Worm (Caenorhabditis elegans) whole organism, young adult: Measurements from ENCODE around the gene F36H5.17.

Experiments
- B0019.2 ChIP-seq: fragments of 200-800 bp; sonication (Bioruptor generic); conservative IDR thresholded peaks from 2 replicates; pipeline ENCODE4 v1.3.6; 2022; ENCODE audit warnings: missing genetic modification reagents, missing genetic modification characterization, missing compliant biosample characterization
- C06A6.2 ChIP-seq: fragments of 200-800 bp; sonication (Bioruptor generic); conservative IDR thresholded peaks from 2 replicates; pipeline ENCODE4 v1.3.6; 2022; ENCODE audit warnings: missing genetic modification characterization, missing compliant biosample characterization
- C17E4.6 ChIP-seq: fragments of 200-800 bp; sonication (Bioruptor generic); IDR thresholded peaks from 2 replicates; pipeline ENCODE4 v1.3.6; 2022; ENCODE audit warnings: missing genetic modification reagents, missing genetic modification characterization, missing compliant biosample characterization
- F22D6.2 ChIP-seq: sonication (generic microtip); optimal IDR thresholded peaks from 2 replicates; lab custom pipeline; 2016; ENCODE audit warnings: mild to moderate bottlenecking, missing genetic modification characterization, missing compliant biosample characterization
- F23B12.7 ChIP-seq: sonication (generic microtip); optimal IDR thresholded peaks from 2 replicates; lab custom pipeline; 2017; ENCODE audit warnings: missing genetic modification characterization, mild to moderate bottlenecking, missing compliant biosample characterization, antibody characterized with exemption, moderate library complexity; ENCODE audit not compliant: insufficient read depth
- F33H1.4 ChIP-seq: fragments of 200-800 bp; sonication (Bioruptor generic); IDR thresholded peaks from 2 replicates; pipeline ENCODE4 v1.3.6; 2022; ENCODE audit warnings: missing genetic modification reagents, missing genetic modification characterization, missing compliant biosample characterization
- F49E8.2 ChIP-seq: sonication (generic microtip); optimal IDR thresholded peaks from 3 replicates; lab custom pipeline; 2017; ENCODE audit warnings: missing genetic modification characterization, mild to moderate bottlenecking, missing compliant biosample characterization, antibody characterized with exemption, moderate library complexity; ENCODE audit not compliant: insufficient read depth
- F57A8.1 ChIP-seq: fragments of 200-800 bp; sonication (Bioruptor generic); optimal IDR thresholded peaks from 2 replicates; lab custom pipeline; 2018; ENCODE audit warnings: mild to moderate bottlenecking, missing genetic modification characterization, moderate library complexity, missing compliant biosample characterization
- T07F8.4 ChIP-seq: sonication (generic microtip); optimal IDR thresholded peaks from 2 replicates; lab custom pipeline; 2016; ENCODE audit warnings: mild to moderate bottlenecking, missing genetic modification characterization, moderate library complexity, missing compliant biosample characterization
- T26A5.8 ChIP-seq: sonication (generic microtip); optimal IDR thresholded peaks from 2 replicates; lab custom pipeline; 2016; ENCODE audit warnings: missing genetic modification characterization, missing compliant biosample characterization
- Y53G8AR.9 ChIP-seq: fragments of 200-800 bp; sonication (Bioruptor generic); conservative IDR thresholded peaks from 2 replicates; pipeline ENCODE4 v1.3.6; 2022; ENCODE audit warnings: missing genetic modification reagents, missing genetic modification characterization, missing compliant biosample characterization
- Y56A3A.18 ChIP-seq: fragments of 200-800 bp; sonication (Bioruptor generic); IDR thresholded peaks from 2 replicates; pipeline ENCODE4 v1.3.6; 2022; ENCODE audit warnings: missing genetic modification reagents, missing genetic modification characterization, missing compliant biosample characterization
- Y79H2A.3 ChIP-seq: fragments of 200-800 bp; sonication (Bioruptor generic); conservative IDR thresholded peaks from 2 replicates; pipeline ENCODE4 v1.3.6; 2022; ENCODE audit warnings: missing genetic modification reagents, missing genetic modification characterization, missing compliant biosample characterization
- atf-7 ChIP-seq: sonication (generic microtip); optimal IDR thresholded peaks from 2 replicates; lab custom pipeline; 2017; ENCODE audit warnings: mild to moderate bottlenecking, missing genetic modification characterization, missing compliant biosample characterization
- athp-1 ChIP-seq: sonication (generic microtip); optimal IDR thresholded peaks from 2 replicates; lab custom pipeline; 2017; ENCODE audit warnings: mild to moderate bottlenecking, missing genetic modification characterization, missing compliant biosample characterization
- bed-2 ChIP-seq: fragments of 200-800 bp; sonication (Bioruptor generic); IDR thresholded peaks from 2 replicates; pipeline ENCODE4 v1.3.6; 2022; ENCODE audit warnings: missing genetic modification reagents, missing genetic modification characterization, missing compliant biosample characterization
- cebp-1 ChIP-seq, 2 experiments: fragments of 200-800 bp in 1 of 2; sonication (Bioruptor generic) in 1 of 2; sonication (generic microtip) in 1 of 2; IDR thresholded peaks in 1 of 2; optimal IDR thresholded peaks in 1 of 2; 2 replicates each; pipeline versions ENCODE4 v1.3.6 to Lab custom; 2017 to 2022; ENCODE audit warnings: missing compliant biosample characterization in 2 of 2, missing genetic modification characterization in 2 of 2, mild to moderate bottlenecking in 1 of 2, missing genetic modification reagents in 1 of 2, moderate library complexity in 1 of 2
- cebp-2 ChIP-seq: fragments of 200-800 bp; sonication (Bioruptor generic); IDR thresholded peaks from 2 replicates; pipeline ENCODE4 v1.3.6; 2022; ENCODE audit warnings: missing genetic modification characterization, missing compliant biosample characterization
- ceh-91 ChIP-seq: fragments of 200-800 bp; sonication (Bioruptor generic); IDR thresholded peaks from 2 replicates; pipeline ENCODE4 v1.3.6; 2022; ENCODE audit warnings: missing genetic modification reagents, missing genetic modification characterization, missing compliant biosample characterization
- chd-7 ChIP-seq: sonication (generic microtip); optimal IDR thresholded peaks from 2 replicates; lab custom pipeline; 2016; ENCODE audit warnings: mild to moderate bottlenecking, missing genetic modification characterization, moderate library complexity, missing compliant biosample characterization
- ets-4 ChIP-seq: fragments of 200-800 bp; sonication (Bioruptor generic); optimal IDR thresholded peaks from 2 replicates; lab custom pipeline; 2018; ENCODE audit warnings: mild to moderate bottlenecking, missing genetic modification characterization, missing compliant biosample characterization
- gei-17 ChIP-seq: fragments of 200-800 bp; sonication (Bioruptor generic); optimal IDR thresholded peaks from 2 replicates; lab custom pipeline; 2018; ENCODE audit warnings: mild to moderate bottlenecking, missing genetic modification characterization, missing compliant biosample characterization
- hrde-1 ChIP-seq: sonication (generic microtip); optimal IDR thresholded peaks from 2 replicates; lab custom pipeline; 2016; ENCODE audit warnings: missing genetic modification characterization, mild to moderate bottlenecking, missing compliant biosample characterization, moderate library complexity, missing genotype, missing genetic modification reagents, borderline replicate concordance
- hsf-1 ChIP-seq: fragments of 200-800 bp; sonication (Bioruptor generic); IDR thresholded peaks from 2 replicates; pipeline ENCODE4 v1.3.6; 2022; ENCODE audit warnings: missing genetic modification reagents, missing genetic modification characterization, missing compliant biosample characterization
- lag-1 ChIP-seq: fragments of 200-800 bp; sonication (Bioruptor generic); IDR thresholded peaks from 2 replicates; pipeline ENCODE4 v1.3.6; 2022; ENCODE audit warnings: missing genetic modification reagents, missing genetic modification characterization, missing compliant biosample characterization
- let-526 ChIP-seq: fragments of 200-800 bp; sonication (Bioruptor generic); IDR thresholded peaks from 2 replicates; pipeline ENCODE4 v1.3.6; 2022; ENCODE audit warnings: missing genetic modification reagents, missing genetic modification characterization, missing compliant biosample characterization
- let-607 ChIP-seq, 2 experiments: fragments of 200-800 bp in 1 of 2; sonication (Bioruptor generic) in 1 of 2; sonication (generic microtip) in 1 of 2; optimal IDR thresholded peaks; 2 replicates each; lab custom pipeline; 2016 to 2018; ENCODE audit warnings: mild to moderate bottlenecking in 2 of 2, missing compliant biosample characterization in 2 of 2, missing genetic modification characterization in 2 of 2, moderate library complexity in 2 of 2, missing genotype in 1 of 2
- lsl-1 ChIP-seq: fragments of 200-800 bp; sonication (Bioruptor generic); optimal IDR thresholded peaks from 2 replicates; lab custom pipeline; 2018; ENCODE audit warnings: mild to moderate bottlenecking, missing genetic modification characterization, moderate library complexity, missing compliant biosample characterization
- pbrm-1 ChIP-seq: fragments of 200-800 bp; sonication (Bioruptor generic); IDR thresholded peaks from 2 replicates; pipeline ENCODE4 v1.3.6; 2022; ENCODE audit warnings: missing genetic modification reagents, missing genetic modification characterization, missing compliant biosample characterization
- rec-8 ChIP-seq, 2 experiments: sonication (generic microtip); optimal IDR thresholded peaks; 2 replicates each; lab custom pipeline; 2016; ENCODE audit warnings: mild to moderate bottlenecking in 2 of 2, missing genetic modification characterization in 2 of 2, missing genetic modification reagents in 2 of 2, missing genotype in 2 of 2, missing biosample characterization in 1 of 2, missing compliant biosample characterization in 1 of 2, moderate library complexity in 1 of 2
- rpc-1 ChIP-seq, 2 experiments: fragments of 150-350 bp in 1 of 2; sonication (generic microtip) in 1 of 2; optimal IDR thresholded peaks; 2 replicates each; lab custom pipeline; 2014 to 2018; ENCODE audit warnings: missing biosample characterization in 1 of 2, missing genetic modification characterization in 1 of 2, missing genetic modification reagents in 1 of 2, missing genotype in 1 of 2
- tbp1 ChIP-seq: fragments of 200-800 bp; sonication (Bioruptor generic); optimal IDR thresholded peaks from 2 replicates; lab custom pipeline; 2018; ENCODE audit warnings: mild to moderate bottlenecking, missing genetic modification characterization, missing compliant biosample characterization
- tbx-9 ChIP-seq: sonication (generic microtip); optimal IDR thresholded peaks from 2 replicates; lab custom pipeline; 2016; ENCODE audit warnings: borderline replicate concordance, missing genetic modification characterization, inconsistent platforms, missing compliant biosample characterization
- unc-62 ChIP-seq: fragments of 150-350 bp; optimal IDR thresholded peaks from 2 replicates; lab custom pipeline; 2014; ENCODE audit warnings: missing biosample characterization, missing genetic modification reagents, missing genetic modification characterization
- zim-3 ChIP-seq: sonication (generic microtip); optimal IDR thresholded peaks from 2 replicates; lab custom pipeline; 2017; ENCODE audit warnings: mild to moderate bottlenecking, missing genetic modification characterization, moderate library complexity, missing compliant biosample characterization
- ztf-18 ChIP-seq: sonication (generic microtip); optimal IDR thresholded peaks from 2 replicates; lab custom pipeline; 2016; ENCODE audit warnings: missing genotype, mild to moderate bottlenecking, missing genetic modification characterization, missing compliant biosample characterization
- ztf-22 ChIP-seq: fragments of 200-800 bp; sonication (Bioruptor generic); optimal IDR thresholded peaks from 2 replicates; lab custom pipeline; 2018; ENCODE audit warnings: mild to moderate bottlenecking, missing genetic modification characterization, moderate library complexity, missing compliant biosample characterization
- ztf-28 ChIP-seq: fragments of 200-800 bp; sonication (Bioruptor generic); IDR thresholded peaks from 2 replicates; pipeline ENCODE4 v1.3.6; 2022; ENCODE audit warnings: missing genetic modification reagents, missing genetic modification characterization, missing compliant biosample characterization
- ztf-3 ChIP-seq: fragments of 200-800 bp; sonication (Bioruptor generic); optimal IDR thresholded peaks from 2 replicates; lab custom pipeline; 2018; ENCODE audit warnings: mild to moderate bottlenecking, missing genetic modification characterization, missing compliant biosample characterization

Gene F36H5.17

ce11 chrII:1766715-1767114, 10.7 kb upstream of the F36H5.17 start (continued):
- no peak for TF ChIP-seq tbp1 (GFP tag; lab: Kevin White, UChicago)
- no peak for TF ChIP-seq lag-1 (GFP tag; lab: Robert Waterston, UW)
- no peak for TF ChIP-seq cebp-2 (GFP tag; lab: Robert Waterston, UW)

ce11 chrII:1763072-1763471, 7.1 kb upstream of the F36H5.17 start, which contains the start of gene math-28:
Gene math-28, plus strand, starts transcription at chrII:1763372.
- no peak for TF ChIP-seq hrde-1
- no peak for TF ChIP-seq unc-62 (GFP tag; lab: Kevin White, UChicago)
- no peak for TF ChIP-seq T07F8.4 (tag; lab: Kevin White, UChicago)
- TF ChIP-seq Y79H2A.3 (GFP tag; lab: Robert Waterston, UW): no peak
- TF ChIP-seq zim-3 (tag; lab: Kevin White, UChicago): no peak
- no peak for TF ChIP-seq T26A5.8 (tag; lab: Kevin White, UChicago)
- TF ChIP-seq ets-4 (GFP tag; lab: Kevin White, UChicago): no peak
- no peak for TF ChIP-seq Y53G8AR.9 (GFP tag; lab: Robert Waterston, UW)
- TF ChIP-seq F23B12.7 (tag; lab: Kevin White, UChicago): no peak
- TF ChIP-seq gei-17: no peak
- TF ChIP-seq pbrm-1 (GFP tag; lab: Robert Waterston, UW): no peak
- no peak for TF ChIP-seq athp-1 (tag; lab: Kevin White, UChicago)
- no peak for TF ChIP-seq ztf-28 (GFP tag; lab: Robert Waterston, UW)
- no peak for TF ChIP-seq ztf-22
- no peak for TF ChIP-seq B0019.2 (GFP tag; lab: Robert Waterston, UW)

ce11 chrII:1761564-1761963, 5.6 kb upstream of the F36H5.17 start, which contains the start of gene F36H5.4:
Gene F36H5.4, plus strand, starts transcription at chrII:1761864.
- TF ChIP-seq tbx-9 (tag; lab: Kevin White, UChicago) (no peak), let-607 (tag; optimal IDR thresholded peaks at IDR 0.05; lab: Kevin White, UChicago) (no peak), atf-7 (no peak), hsf-1 (GFP tag; lab: Robert Waterston, UW) (no peak), ztf-22 (no peak), cebp-1 (GFP tag; IDR thresholded peaks at IDR 0.05; lab: Robert Waterston, UW) (no peak), cebp-1 (tag; optimal IDR thresholded peaks at IDR 0.05; lab: Kevin White, UChicago) (no peak), F33H1.4 (GFP tag; lab: Robert Waterston, UW) (no peak), F57A8.1 (GFP tag; lab: Kevin White, UChicago) (no peak), pbrm-1 (GFP tag; lab: Robert Waterston, UW) (no peak), let-526 (GFP tag; lab: Robert Waterston, UW) (no peak), ztf-3 (no peak), F22D6.2 (tag; lab: Kevin White, UChicago) (no peak), Y56A3A.18 (no peak), rec-8 (tag; optimal IDR thresholded peaks at IDR 0.05; lab: Kevin White, UChicago) (no peak)
- TF ChIP-seq, all 124 proteins: peak for 0

- TF ChIP-seq lsl-1 (no peak), ztf-22 (no peak)
Measured at ce11 chrII:1759602-1760001, 3.6 kb upstream of the F36H5.17 start, which contains the start of gene F36H5.18. Gene F36H5.18, plus strand, starts transcription at chrII:1759902.

ce11 chrII:1757033-1757432, 1.1 kb upstream of the F36H5.17 start, which contains the start of gene F36H5.10:
Gene F36H5.10, plus strand, starts transcription at chrII:1757333.
- TF ChIP-seq ceh-91 (GFP tag; lab: Robert Waterston, UW) (no peak), bed-2 (GFP tag; lab: Robert Waterston, UW) (no peak), C06A6.2 (no peak), ztf-18 (tag; lab: Kevin White, UChicago) (no peak), rpc-1 (optimal IDR thresholded peaks at IDR 0.05; lab: Kevin White, UChicago) (no peak), rpc-1 (tag; optimal IDR thresholded peaks at IDR 0.05; lab: Kevin White, UChicago) (no peak), chd-7 (tag; lab: Kevin White, UChicago) (no peak), cebp-2 (GFP tag; lab: Robert Waterston, UW) (no peak), F49E8.2 (tag; lab: Kevin White, UChicago) (no peak), C17E4.6 (GFP tag; lab: Robert Waterston, UW) (no peak)
